Worm (Caenorhabditis elegans): Measurements from ENCODE around the gene cpsf-3.

The cpsf-3 gene

ce11 chrIV:13323823-13324359 is 41.2 kb upstream of the cpsf-3 start, which contains the start of gene fat-2:
TSS of gene fat-2 (plus strand) at chrIV:13323873.
- no peak for TF ChIP-seq dve-1 (tag; optimal IDR thresholded peaks at IDR 0.05)
- TF ChIP-seq pax-1 (tag; optimal IDR thresholded peaks at IDR 0.05): no peak
- TF ChIP-seq sdc-2 (tag; optimal IDR thresholded peaks at IDR 0.05): no peak
- no peak for TF ChIP-seq npax-4 (tag; optimal IDR thresholded peaks at IDR 0.05)
- TF ChIP-seq rnt-1 (tag; optimal IDR thresholded peaks at IDR 0.05): no peak
- TF ChIP-seq lim-6 (tag; optimal IDR thresholded peaks at IDR 0.05): no peak
- no peak for TF ChIP-seq gmeb-2 (tag; optimal IDR thresholded peaks at IDR 0.05)
- no peak for TF ChIP-seq fkh-6 (tag; optimal IDR thresholded peaks at IDR 0.05)
- no peak for TF ChIP-seq F13H6.1 (tag; optimal IDR thresholded peaks at IDR 0.05)
- TF ChIP-seq fkh-10 (GFP tag; optimal IDR thresholded peaks at IDR 0.05): no peak
- no peak for TF ChIP-seq unc-86 (tag; optimal IDR thresholded peaks at IDR 0.05)
- no peak for TF ChIP-seq ceh-18 (tag; optimal IDR thresholded peaks at IDR 0.05)
- TF ChIP-seq ceh-31 (tag; optimal IDR thresholded peaks at IDR 0.05): no peak
- TF ChIP-seq ceh-24 (tag; optimal IDR thresholded peaks at IDR 0.05): no peak
- TF ChIP-seq pros-1 (tag; optimal IDR thresholded peaks at IDR 0.05): no peak
- TF ChIP-seq ceh-48 (tag; optimal IDR thresholded peaks at IDR 0.05): no peak
- no peak for TF ChIP-seq lin-11 (tag; optimal IDR thresholded peaks at IDR 0.05)
- no peak for TF ChIP-seq T23F11.4 (GFP tag; optimal IDR thresholded peaks at IDR 0.05)
- no peak for TF ChIP-seq che-1 (tag; optimal IDR thresholded peaks at IDR 0.05)

DNA sequence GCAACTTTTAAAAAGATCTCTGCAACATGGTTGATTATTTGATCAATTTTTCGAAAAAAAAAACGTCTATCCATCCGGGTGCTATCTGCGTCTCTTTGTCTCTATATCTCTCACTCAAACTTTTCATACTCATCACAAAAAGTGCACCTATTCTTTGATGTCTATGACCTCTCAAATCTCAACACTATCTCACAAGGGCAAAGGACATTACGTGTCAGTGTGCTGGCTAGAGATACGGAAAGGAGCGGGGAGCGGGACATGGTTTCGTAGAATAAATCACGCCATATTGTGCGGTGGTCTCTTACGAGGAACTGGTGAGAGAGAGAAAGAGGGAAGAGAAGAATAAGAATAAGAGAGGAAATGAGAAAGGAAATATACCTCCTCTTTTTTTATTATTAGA is 39.8 kb upstream of the cpsf-3 start:
- no peak for TF ChIP-seq unc-86 (tag; optimal IDR thresholded peaks at IDR 0.05)
- TF ChIP-seq sox-2 (GFP tag; IDR thresholded peaks at IDR 0.05): no peak
- no peak for TF ChIP-seq hlh-6 (tag; optimal IDR thresholded peaks at IDR 0.05)
- no peak for TF ChIP-seq K02D7.2 (tag; optimal IDR thresholded peaks at IDR 0.05)
- no peak for TF ChIP-seq pha-2 (tag; optimal IDR thresholded peaks at IDR 0.05)
- TF ChIP-seq sox-4 (tag; optimal IDR thresholded peaks at IDR 0.05): no peak
- no peak for TF ChIP-seq mec-3 (tag; optimal IDR thresholded peaks at IDR 0.05; ENCODE audit: borderline replicate concordance)
- TF ChIP-seq pha-4 (tag; optimal IDR thresholded peaks at IDR 0.05): no peak

DNA sequence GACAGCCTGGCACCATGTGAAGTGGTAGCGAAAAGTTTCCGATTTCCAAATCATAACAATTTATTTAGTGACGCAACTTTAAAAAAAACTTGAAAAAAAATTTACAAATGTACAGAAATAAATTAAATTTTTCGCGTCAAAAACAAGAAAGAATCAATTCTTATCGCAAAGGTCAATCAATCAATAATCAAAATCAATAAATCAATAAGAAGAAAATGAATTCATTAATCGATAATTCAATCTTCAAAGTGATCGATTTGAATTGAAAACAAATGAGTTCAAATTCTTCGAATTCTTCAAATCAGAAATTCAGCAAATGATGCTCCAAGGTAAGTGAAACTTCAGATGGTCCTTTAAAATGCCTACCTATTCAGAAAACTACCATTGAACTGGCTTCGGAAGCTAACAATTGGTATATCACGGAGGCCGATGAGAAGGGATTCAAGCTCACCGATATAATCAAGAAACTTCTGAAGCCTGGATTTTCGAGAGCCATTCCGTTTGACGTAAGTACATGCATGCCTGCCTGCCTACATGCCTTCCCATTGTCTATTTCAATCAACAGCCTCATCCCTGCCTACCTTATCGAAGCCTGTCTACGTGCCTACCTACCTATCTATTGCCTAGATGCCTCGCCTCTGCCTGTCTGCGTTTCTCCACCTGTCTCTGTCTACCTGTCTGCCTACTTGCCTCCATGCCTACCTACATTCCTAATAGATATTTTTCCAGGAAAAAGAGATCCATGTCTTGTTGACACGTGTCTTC is 37.4 kb upstream of the cpsf-3 start:
- TF ChIP-seq nhr-11 (tag; optimal IDR thresholded peaks at IDR 0.05) (no peak), lin-11 (tag; optimal IDR thresholded peaks at IDR 0.05) (no peak), rnt-1 (tag; optimal IDR thresholded peaks at IDR 0.05) (no peak), ceh-30 (tag; optimal IDR thresholded peaks at IDR 0.05) (no peak), fax-1 (tag; optimal IDR thresholded peaks at IDR 0.05) (no peak), ceh-19 (GFP tag; optimal IDR thresholded peaks at IDR 0.05) (no peak), ttx-3 (tag; optimal IDR thresholded peaks at IDR 0.05) (no peak), dve-1 (tag; optimal IDR thresholded peaks at IDR 0.05) (no peak), ceh-18 (tag; optimal IDR thresholded peaks at IDR 0.05) (no peak), ceh-24 (tag; optimal IDR thresholded peaks at IDR 0.05) (no peak), fkh-6 (tag; optimal IDR thresholded peaks at IDR 0.05) (no peak), ceh-14 (tag; optimal IDR thresholded peaks at IDR 0.05) (no peak), unc-42 (tag; optimal IDR thresholded peaks at IDR 0.05) (no peak), sdc-2 (tag; optimal IDR thresholded peaks at IDR 0.05) (no peak), pqm-1 (tag; optimal IDR thresholded peaks at IDR 0.05) (no peak), unc-55 (GFP tag; optimal IDR thresholded peaks at IDR 0.05) (no peak), nhr-232 (tag; optimal IDR thresholded peaks at IDR 0.05) (no peak)

ce11 chrIV:13318773-13319172 is 36.1 kb upstream of the cpsf-3 start:
- peak; percentile 77 for TF ChIP-seq elt-2 (tag; optimal IDR thresholded peaks at IDR 0.05)
- no peak for TF ChIP-seq pros-1 (tag; optimal IDR thresholded peaks at IDR 0.05)
- no peak for TF ChIP-seq ceh-6 (GFP tag; optimal IDR thresholded peaks at IDR 0.05)
- no peak for TF ChIP-seq ama-1 (optimal IDR thresholded peaks at IDR 0.05)
- no peak for TF ChIP-seq nhr-11 (tag; optimal IDR thresholded peaks at IDR 0.05)
- TF ChIP-seq npax-4 (tag; optimal IDR thresholded peaks at IDR 0.05): no peak
- TF ChIP-seq ceh-24 (tag; optimal IDR thresholded peaks at IDR 0.05): no peak
